Fruit fly (Drosophila melanogaster) whole organism, embryonic: ENCODE results near the gene CG44005.

Source experiments
- Bdp1 ChIP-seq: fragments of 200-800 bp; sonication (Bioruptor generic); optimal IDR thresholded peaks from 3 replicates; lab custom pipeline; 2016; ENCODE audit warnings: missing biosample characterization, missing genetic modification characterization
- Blimp-1 ChIP-seq: fragments of 200-800 bp; sonication (Bioruptor generic); optimal IDR thresholded peaks from 3 replicates; lab custom pipeline; 2018; ENCODE audit warnings: missing biosample characterization, missing genetic modification characterization, mild to moderate bottlenecking, moderate library complexity, missing genetic modification reagents
- CG11085 ChIP-seq: fragments of 200-800 bp; sonication (Bioruptor generic); IDR thresholded peaks from 2 replicates; pipeline ENCODE4 v1.3.6; 2022; ENCODE audit warnings: missing biosample characterization, missing genetic modification characterization
- CG11247 ChIP-seq: fragments of 200-800 bp; sonication (Bioruptor generic); IDR thresholded peaks from 2 replicates; pipeline ENCODE4 v1.3.6; 2022; ENCODE audit warnings: missing biosample characterization, missing genetic modification characterization
- CG11456 ChIP-seq: fragments of 200-800 bp; sonication (Bioruptor generic); IDR thresholded peaks from 3 replicates; pipeline ENCODE4 v1.3.6; 2022; ENCODE audit warnings: missing biosample characterization, missing genetic modification characterization
- CG12769 ChIP-seq: fragments of 200-800 bp; sonication (Bioruptor generic); optimal IDR thresholded peaks from 2 replicates; lab custom pipeline; 2019; ENCODE audit warnings: missing biosample characterization, mild to moderate bottlenecking, missing genetic modification characterization, moderate library complexity
- CG17328 ChIP-seq: fragments of 200-800 bp; sonication (Bioruptor generic); IDR thresholded peaks from 2 replicates; pipeline ENCODE4 v1.3.6; 2022; ENCODE audit warnings: missing biosample characterization, missing genetic modification characterization
- CG2712 ChIP-seq: fragments of 200-800 bp; optimal IDR thresholded peaks from 3 replicates; lab custom pipeline; 2019; ENCODE audit warnings: missing biosample characterization, mild to moderate bottlenecking, missing genetic modification characterization, moderate library complexity
- CG31388 ChIP-seq: fragments of 200-800 bp; sonication (Bioruptor generic); optimal IDR thresholded peaks from 2 replicates; lab custom pipeline; 2016; ENCODE audit warnings: missing biosample characterization, missing genetic modification characterization
- CG3847 ChIP-seq: fragments of 200-800 bp; sonication (Bioruptor generic); IDR thresholded peaks from 2 replicates; pipeline ENCODE4 v1.3.6; 2022; ENCODE audit warnings: missing biosample characterization, missing genetic modification characterization
- CG5953 ChIP-seq: fragments of 200-800 bp; sonication (Bioruptor generic); IDR thresholded peaks from 2 replicates; pipeline ENCODE4 v1.3.6; 2022; ENCODE audit warnings: missing biosample characterization, missing genetic modification characterization
- CG6689 ChIP-seq: fragments of 200-800 bp; sonication (Bioruptor generic); IDR thresholded peaks from 2 replicates; pipeline ENCODE4 v1.3.6; 2022; ENCODE audit warnings: missing biosample characterization, missing genetic modification characterization
- CG6854 ChIP-seq: fragments of 200-800 bp; sonication (Bioruptor generic); optimal IDR thresholded peaks from 3 replicates; lab custom pipeline; 2017; ENCODE audit warnings: missing biosample characterization, mild to moderate bottlenecking, missing genetic modification characterization
- CG8089 ChIP-seq: fragments of 200-800 bp; sonication (Bioruptor generic); optimal IDR thresholded peaks from 3 replicates; lab custom pipeline; 2016; ENCODE audit warnings: missing biosample characterization, missing genetic modification characterization
- CG8290 ChIP-seq, 3 experiments: fragments of 200-800 bp; sonication (Bioruptor generic); optimal IDR thresholded peaks; 2 replicates each; lab custom pipeline; 2016 to 2019; ENCODE audit warnings: missing biosample characterization in 3 of 3, missing genetic modification characterization in 3 of 3, mild to moderate bottlenecking in 2 of 3, moderate library complexity in 1 of 3
- Camta ChIP-seq: fragments of 200-800 bp; sonication (Bioruptor generic); optimal IDR thresholded peaks from 2 replicates; lab custom pipeline; 2016; ENCODE audit warnings: missing biosample characterization, missing genetic modification characterization
- CkIIα-i1 ChIP-seq: fragments of 200-800 bp; sonication (Bioruptor generic); IDR thresholded peaks from 2 replicates; pipeline ENCODE4 v1.3.6; 2022; ENCODE audit warnings: missing biosample characterization, missing genetic modification characterization
- Hr51 ChIP-seq, 2 experiments: fragments of 200-800 bp; sonication (Bioruptor generic); optimal IDR thresholded peaks; 2 replicates in 1 of 2; 3 replicates in 1 of 2; lab custom pipeline; 2016 to 2018; ENCODE audit warnings: missing biosample characterization in 2 of 2, missing genetic modification characterization in 2 of 2, mild to moderate bottlenecking in 1 of 2, moderate library complexity in 1 of 2
- Mad ChIP-seq: fragments of 200-800 bp; sonication (Bioruptor generic); optimal IDR thresholded peaks from 2 replicates; lab custom pipeline; 2016; ENCODE audit warnings: missing biosample characterization, missing genetic modification characterization
- Med ChIP-seq: fragments of 200-800 bp; sonication (Bioruptor generic); peaks from one replicate; lab custom pipeline; 2016; ENCODE audit warnings: missing biosample characterization, missing genetic modification characterization, mild to moderate bottlenecking, inconsistent platforms, moderate library complexity
- Nf-YA ChIP-seq: fragments of 200-800 bp; sonication (Bioruptor generic); IDR thresholded peaks from 2 replicates; pipeline ENCODE4 v1.3.6; 2022; ENCODE audit warnings: missing biosample characterization, missing genetic modification characterization
- NfI ChIP-seq: fragments of 200-800 bp; sonication (Bioruptor generic); optimal IDR thresholded peaks from 3 replicates; lab custom pipeline; 2018; ENCODE audit warnings: missing biosample characterization, mild to moderate bottlenecking, missing genetic modification characterization, moderate library complexity
- Opbp ChIP-seq: fragments of 200-800 bp; sonication (Bioruptor generic); IDR thresholded peaks from 3 replicates; pipeline ENCODE4 v1.3.6; 2022; ENCODE audit warnings: missing biosample characterization, missing genetic modification characterization; ENCODE audit not compliant: partially characterized antibody
- Rfx ChIP-seq: fragments of 200-800 bp; sonication (Bioruptor generic); IDR thresholded peaks from 2 replicates; pipeline ENCODE4 v1.3.6; 2022; ENCODE audit warnings: missing biosample characterization, missing genetic modification characterization
- Sox102F ChIP-seq: fragments of 200-800 bp; sonication (Bioruptor generic); optimal IDR thresholded peaks from 2 replicates; lab custom pipeline; 2018; ENCODE audit warnings: missing biosample characterization, mild to moderate bottlenecking, missing genetic modification characterization, moderate library complexity
- Taf1 ChIP-seq: fragments of 200-800 bp; sonication (Bioruptor generic); IDR thresholded peaks from 2 replicates; pipeline ENCODE4 v1.3.6; 2022; ENCODE audit warnings: missing biosample characterization, missing genetic modification characterization
- bowl ChIP-seq: fragments of 200-800 bp; sonication (Bioruptor generic); IDR thresholded peaks from 2 replicates; pipeline ENCODE4 v1.3.6; 2022; ENCODE audit warnings: missing biosample characterization, missing genetic modification characterization
- bsh ChIP-seq, 2 experiments: fragments of 200-800 bp; sonication (Bioruptor generic); optimal IDR thresholded peaks; 2 replicates each; lab custom pipeline; 2017 to 2018; ENCODE audit warnings: mild to moderate bottlenecking in 2 of 2, missing biosample characterization in 2 of 2, missing genetic modification characterization in 2 of 2, moderate library complexity in 1 of 2
- corto ChIP-seq: fragments of 200-800 bp; sonication (Bioruptor generic); optimal IDR thresholded peaks from 2 replicates; lab custom pipeline; 2016; ENCODE audit warnings: missing biosample characterization, mild to moderate bottlenecking, missing genetic modification characterization, moderate library complexity
- dysf ChIP-seq: fragments of 200-800 bp; sonication (Bioruptor generic); IDR thresholded peaks from 3 replicates; pipeline ENCODE4 v1.3.6; 2022; ENCODE audit warnings: missing biosample characterization, missing genetic modification characterization
- gem ChIP-seq: fragments of 200-800 bp; sonication (Bioruptor generic); optimal IDR thresholded peaks from 2 replicates; lab custom pipeline; 2019; ENCODE audit warnings: missing biosample characterization, mild to moderate bottlenecking, missing genetic modification characterization, moderate library complexity
- grn ChIP-seq: fragments of 200-800 bp; sonication (Bioruptor generic); optimal IDR thresholded peaks from 3 replicates; lab custom pipeline; 2017; ENCODE audit warnings: missing biosample characterization, missing genetic modification characterization
- jing ChIP-seq: fragments of 200-800 bp; sonication (Bioruptor generic); optimal IDR thresholded peaks from 2 replicates; lab custom pipeline; 2018; ENCODE audit warnings: missing biosample characterization, mild to moderate bottlenecking, missing genetic modification characterization
- kni ChIP-seq: fragments of 200-800 bp; sonication (Bioruptor generic); optimal IDR thresholded peaks from 3 replicates; lab custom pipeline; 2017; ENCODE audit warnings: mild to moderate bottlenecking, missing biosample characterization, missing genetic modification reagents, missing genetic modification characterization
- pan ChIP-seq, 4 experiments: fragments of >200 bp in 3 of 4; fragments of 200-800 bp in 1 of 4; sonication (Bioruptor generic) in 1 of 4; optimal IDR thresholded peaks in 3 of 4; IDR thresholded peaks in 1 of 4; 2 replicates each; pipeline versions ENCODE4 v1.3.6 to Lab custom; 2017 to 2022; ENCODE audit warnings: missing biosample characterization in 2 of 4, missing genetic modification characterization in 2 of 4, mixed read lengths in 1 of 4
- pho ChIP-seq: fragments of 200-800 bp; sonication (Bioruptor generic); optimal IDR thresholded peaks from 2 replicates; lab custom pipeline; 2016; ENCODE audit warnings: missing biosample characterization, missing genetic modification characterization
- psq ChIP-seq: fragments of 200-800 bp; sonication (Bioruptor generic); optimal IDR thresholded peaks from 2 replicates; lab custom pipeline; 2017; ENCODE audit warnings: missing biosample characterization, missing genetic modification characterization
- row ChIP-seq: fragments of 200-800 bp; sonication (Bioruptor generic); IDR thresholded peaks from 3 replicates; pipeline ENCODE4 v1.3.6; 2022; ENCODE audit warnings: missing biosample characterization, missing genetic modification characterization
- slbo ChIP-seq: fragments of 200-800 bp; sonication (Bioruptor generic); IDR thresholded peaks from 2 replicates; pipeline ENCODE4 v1.3.6; 2022; ENCODE audit warnings: missing biosample characterization, missing genetic modification characterization
- slp2 ChIP-seq: fragments of 200-800 bp; sonication (Bioruptor generic); optimal IDR thresholded peaks from 2 replicates; lab custom pipeline; 2016; ENCODE audit warnings: missing biosample characterization, missing genetic modification characterization
- so ChIP-seq: fragments of 200-800 bp; sonication (Bioruptor generic); IDR thresholded peaks from 3 replicates; pipeline ENCODE4 v1.3.6; 2022; ENCODE audit warnings: missing biosample characterization, missing genetic modification characterization
- sug ChIP-seq: fragments of 200-800 bp; optimal IDR thresholded peaks from 2 replicates; lab custom pipeline; 2019; ENCODE audit warnings: missing biosample characterization, mild to moderate bottlenecking, missing genetic modification characterization, moderate library complexity
- toy ChIP-seq: fragments of 200-800 bp; sonication (Bioruptor generic); IDR thresholded peaks from 2 replicates; pipeline ENCODE4 v1.3.6; 2022; ENCODE audit warnings: missing biosample characterization, missing genetic modification characterization
- vnd ChIP-seq: fragments of 200-800 bp; sonication (Bioruptor generic); IDR thresholded peaks from 3 replicates; pipeline ENCODE4 v1.3.6; 2022; ENCODE audit warnings: missing biosample characterization, missing genetic modification characterization; ENCODE audit not compliant: partially characterized antibody
- vvl ChIP-seq: fragments of 200-800 bp; sonication (Bioruptor generic); IDR thresholded peaks from 2 replicates; pipeline ENCODE4 v1.3.6; 2022; ENCODE audit warnings: missing biosample characterization, missing genetic modification characterization
- wdn ChIP-seq: fragments of 200-800 bp; sonication (Bioruptor generic); IDR thresholded peaks from 2 replicates; pipeline ENCODE4 v1.3.6; 2022; ENCODE audit warnings: missing biosample characterization, missing genetic modification characterization
- wor ChIP-seq: fragments of 200-800 bp; sonication (Bioruptor generic); IDR thresholded peaks from 2 replicates; pipeline ENCODE4 v1.3.6; 2022; ENCODE audit warnings: missing biosample characterization, missing genetic modification characterization
- z ChIP-seq: fragments of 200-800 bp; sonication (Bioruptor generic); IDR thresholded peaks from 3 replicates; pipeline ENCODE4 v1.3.6; 2022; ENCODE audit warnings: missing biosample characterization, missing genetic modification characterization
- zfh1 ChIP-seq: fragments of 200-800 bp; sonication (Bioruptor generic); IDR thresholded peaks from 3 replicates; pipeline ENCODE4 v1.3.6; 2022; ENCODE audit warnings: missing biosample characterization, missing genetic modification characterization

The CG44005 gene

DNA sequence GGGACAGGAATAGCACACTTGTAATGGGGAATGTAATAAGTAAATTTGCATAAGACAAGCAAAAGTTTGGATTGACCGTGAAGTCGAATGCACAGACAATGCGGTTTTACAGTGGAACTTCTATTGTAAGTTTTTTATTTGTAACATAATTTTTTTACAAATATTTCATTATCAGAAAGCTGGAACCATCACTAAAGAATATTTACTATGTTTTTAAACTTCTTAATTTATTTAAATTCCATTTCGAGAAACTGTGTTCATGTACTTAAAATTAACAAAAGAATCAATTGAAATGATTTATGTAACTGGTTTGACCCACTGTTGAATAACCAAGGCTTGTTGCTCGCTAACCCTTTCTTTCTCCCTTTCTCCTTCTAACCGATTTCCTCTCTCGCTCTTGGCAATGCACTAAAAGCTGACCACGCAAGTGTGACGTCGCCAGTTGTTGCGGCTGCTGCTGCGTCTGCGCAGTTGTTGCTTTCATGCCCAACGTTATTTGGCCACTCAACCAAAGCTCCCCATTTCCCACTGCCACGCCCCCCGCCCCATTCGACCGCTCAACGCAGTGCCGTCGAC lies 29.6 kb upstream of the CG44005 start (continued):
- peak; percentile 45 for TF ChIP-seq gem (tag; lab: Kevin White, UChicago)
- peak in 1 of 2 experiments; percentile 49 for TF ChIP-seq bsh (GFP tag; optimal IDR thresholded peaks at IDR 0.05; lab: Kevin White, UChicago)
- peak; percentile 25 for TF ChIP-seq CG12769
- no peak for TF ChIP-seq Rfx (GFP tag; lab: Robert Waterston, UW)
- peak; percentile 44 for TF ChIP-seq Sox102F (GFP tag; lab: Kevin White, UChicago)
- TF ChIP-seq vnd (GFP tag; lab: Robert Waterston, UW), result no peak
- no peak for TF ChIP-seq CG11456 (GFP tag; lab: Robert Waterston, UW)
- peak; percentile 9; the same call in 1 of the 2 replicates for TF ChIP-seq CG17328 (GFP tag; lab: Robert Waterston, UW)
- peak; percentile 1 for TF ChIP-seq CG2712 (tag; lab: Kevin White, UChicago)
- TF ChIP-seq CkIIα-i1 (GFP tag; lab: Robert Waterston, UW), result no peak
- no peak for TF ChIP-seq pho (GFP tag; lab: Kevin White, UChicago)
- TF ChIP-seq CG6689, result peak; percentile 30; the same call in 1 of the 2 replicates
- TF ChIP-seq Med (GFP tag; lab: Kevin White, UChicago), result peak; percentile 41
- 0 out of 3 replicates have a peak, but pooled peaks have one; percentile 5 for TF ChIP-seq zfh1 (GFP tag; lab: Robert Waterston, UW)
- no peak for TF ChIP-seq CG8089 (GFP tag; lab: Kevin White, UChicago)

- TF ChIP-seq jing (GFP tag; lab: Kevin White, UChicago) (no peak), wor (GFP tag; lab: Robert Waterston, UW) (no peak), Blimp-1 (GFP tag; lab: Kevin White, UChicago) (peak; percentile 26), slbo (GFP tag; lab: Robert Waterston, UW) (peak; percentile 48), grn (GFP tag; lab: Kevin White, UChicago) (no peak), Bdp1 (GFP tag; lab: Kevin White, UChicago) (no peak), CG8290 (GFP tag; optimal IDR thresholded peaks at IDR 0.05; lab: Kevin White, UChicago) (no peak), CG8290 (tag; optimal IDR thresholded peaks at IDR 0.05; lab: Kevin White, UChicago) (peak in 1 of 2 experiments; percentile 38), sug (tag; lab: Kevin White, UChicago) (no peak), kni (GFP tag; lab: Kevin White, UChicago) (peak; percentile 15), Nf-YA (0 out of 2 replicates have a peak, but pooled peaks have one; percentile 7), NfI (GFP tag; lab: Kevin White, UChicago) (peak; percentile 7), CG3847 (GFP tag; lab: Robert Waterston, UW) (no peak), bowl (GFP tag; lab: Robert Waterston, UW) (no peak), Taf1 (GFP tag; lab: Robert Waterston, UW) (no peak), Hr51 (GFP tag; optimal IDR thresholded peaks at IDR 0.05; lab: Kevin White, UChicago) (peak in 1 of 2 experiments; percentile 8), Opbp (GFP tag; lab: Robert Waterston, UW) (no peak), CG11085 (GFP tag; lab: Robert Waterston, UW) (no peak), corto (no peak), CG5953 (GFP tag; lab: Robert Waterston, UW) (0 out of 2 replicates have a peak, but pooled peaks have one; percentile 14), so (GFP tag; lab: Robert Waterston, UW) (0 out of 3 replicates have a peak, but pooled peaks have one; percentile 32), psq (GFP tag; lab: Kevin White, UChicago) (no peak), slp2 (GFP tag; lab: Kevin White, UChicago) (no peak), Camta (GFP tag; lab: Kevin White, UChicago) (no peak), Mad (GFP tag; lab: Kevin White, UChicago) (no peak), vvl (GFP tag; lab: Robert Waterston, UW) (peak; percentile 88), toy (GFP tag; lab: Robert Waterston, UW) (no peak), pan (optimal IDR thresholded peaks at IDR 0.05; lab: Kevin White, UChicago) (no peak), pan (GFP tag; optimal IDR thresholded peaks at IDR 0.05 in 1 of 2, IDR thresholded peaks at IDR 0.05 in 1 of 2) (peak in 1 of 2 experiments; percentile 32), z (GFP tag; lab: Robert Waterston, UW) (no peak), row (peak; percentile 52), wdn (GFP tag; lab: Robert Waterston, UW) (no peak), CG31388 (GFP tag; lab: Kevin White, UChicago) (no peak), CG11247 (GFP tag; lab: Robert Waterston, UW) (no peak), CG6854 (GFP tag; lab: Kevin White, UChicago) (no peak), dysf (peak; percentile 43; the same call in 1 of the 3 replicates)
Measured at dm6 chr3L:18099715-18100114, 27.8 kb upstream of the CG44005 start.
